Fruit fly (Drosophila melanogaster) whole organism, embryonic: Measurements from ENCODE around the gene CG34310.

Experiments used
- Blimp-1 ChIP-seq: fragments of 200-800 bp; sonication (Bioruptor generic); optimal IDR thresholded peaks from 3 replicates; lab custom pipeline; 2018; ENCODE audit warnings: missing biosample characterization, missing genetic modification characterization, mild to moderate bottlenecking, moderate library complexity, missing genetic modification reagents
- CG10147 ChIP-seq: fragments of 200-800 bp; sonication (Bioruptor generic); optimal IDR thresholded peaks from 2 replicates; lab custom pipeline; 2019; ENCODE audit warnings: missing biosample characterization, mild to moderate bottlenecking, missing genetic modification characterization, moderate library complexity
- CG10431 ChIP-seq: fragments of 200-800 bp; sonication (Bioruptor generic); optimal IDR thresholded peaks from 3 replicates; lab custom pipeline; 2018; ENCODE audit warnings: missing biosample characterization, mild to moderate bottlenecking, missing genetic modification characterization
- CG11085 ChIP-seq: fragments of 200-800 bp; sonication (Bioruptor generic); IDR thresholded peaks from 2 replicates; pipeline ENCODE4 v1.3.6; 2022; ENCODE audit warnings: missing biosample characterization, missing genetic modification characterization
- CG12299 ChIP-seq: fragments of 200-800 bp; sonication (Bioruptor generic); optimal IDR thresholded peaks from 2 replicates; lab custom pipeline; 2018; ENCODE audit warnings: missing biosample characterization, mild to moderate bottlenecking, missing genetic modification characterization
- CG12391 ChIP-seq: fragments of 200-800 bp; sonication (Bioruptor generic); optimal IDR thresholded peaks from 3 replicates; lab custom pipeline; 2018; ENCODE audit warnings: missing biosample characterization, mild to moderate bottlenecking, missing genetic modification characterization, moderate library complexity
- CG13296 ChIP-seq: fragments of 200-800 bp; sonication (Bioruptor generic); optimal IDR thresholded peaks from 3 replicates; lab custom pipeline; 2018; ENCODE audit warnings: missing biosample characterization, mild to moderate bottlenecking, missing genetic modification characterization
- CG14667 ChIP-seq: fragments of 200-800 bp; sonication (Bioruptor generic); IDR thresholded peaks from 2 replicates; pipeline ENCODE4 v1.3.6; 2022; ENCODE audit warnings: missing biosample characterization, missing genetic modification characterization
- CG14710 ChIP-seq: fragments of 200-800 bp; sonication (Bioruptor generic); optimal IDR thresholded peaks from 3 replicates; lab custom pipeline; 2019; ENCODE audit warnings: missing biosample characterization, mild to moderate bottlenecking, missing genetic modification characterization, moderate library complexity
- CG15601 ChIP-seq: fragments of 200-800 bp; sonication (Bioruptor generic); optimal IDR thresholded peaks from 3 replicates; lab custom pipeline; 2019; ENCODE audit warnings: missing biosample characterization, mild to moderate bottlenecking, missing genetic modification characterization, moderate library complexity
- CG1647 ChIP-seq: fragments of 200-800 bp; sonication (Bioruptor generic); optimal IDR thresholded peaks from 3 replicates; lab custom pipeline; 2016; ENCODE audit warnings: missing biosample characterization, missing genetic modification characterization
- CG17612 ChIP-seq: fragments of 200-800 bp; sonication (Bioruptor generic); IDR thresholded peaks from 2 replicates; pipeline ENCODE4 v1.3.6; 2022; ENCODE audit warnings: missing biosample characterization, missing genetic modification characterization
- CG17802 ChIP-seq: fragments of 200-800 bp; sonication (Bioruptor generic); optimal IDR thresholded peaks from 2 replicates; lab custom pipeline; 2018; ENCODE audit warnings: missing biosample characterization, mild to moderate bottlenecking, missing genetic modification characterization, moderate library complexity
- CG1832 ChIP-seq: fragments of 200-800 bp; sonication (Bioruptor generic); optimal IDR thresholded peaks from 2 replicates; lab custom pipeline; 2017; ENCODE audit warnings: missing biosample characterization, mild to moderate bottlenecking, missing genetic modification characterization, inconsistent platforms
- CG32767 ChIP-seq: fragments of 200-800 bp; sonication (Bioruptor generic); IDR thresholded peaks from 2 replicates; pipeline ENCODE4 v1.3.6; 2022; ENCODE audit warnings: missing biosample characterization, missing genetic modification characterization
- CG33213 ChIP-seq: fragments of 200-800 bp; sonication (Bioruptor generic); optimal IDR thresholded peaks from 3 replicates; lab custom pipeline; 2016; ENCODE audit warnings: missing biosample characterization, missing genetic modification characterization
- CG33557 ChIP-seq: fragments of 200-800 bp; sonication (Bioruptor generic); optimal IDR thresholded peaks from 2 replicates; lab custom pipeline; 2019; ENCODE audit warnings: missing biosample characterization, mild to moderate bottlenecking, missing genetic modification characterization, moderate library complexity
- CG3838 ChIP-seq: fragments of 200-800 bp; sonication (Bioruptor generic); optimal IDR thresholded peaks from 3 replicates; lab custom pipeline; 2016; ENCODE audit warnings: missing biosample characterization, missing genetic modification characterization
- CG4707 ChIP-seq: fragments of 200-800 bp; sonication (Bioruptor generic); optimal IDR thresholded peaks from 2 replicates; lab custom pipeline; 2018; ENCODE audit warnings: missing biosample characterization, mild to moderate bottlenecking, missing genetic modification characterization, moderate library complexity
- CG8388 ChIP-seq: fragments of 200-800 bp; sonication (Bioruptor generic); optimal IDR thresholded peaks from 2 replicates; lab custom pipeline; 2019; ENCODE audit warnings: missing biosample characterization, mild to moderate bottlenecking, missing genetic modification characterization, moderate library complexity
- CG9797 ChIP-seq: fragments of 200-800 bp; sonication (Bioruptor generic); optimal IDR thresholded peaks from 3 replicates; lab custom pipeline; 2018; ENCODE audit warnings: missing biosample characterization, mild to moderate bottlenecking, missing genetic modification characterization
- CoRest ChIP-seq: fragments of 200-800 bp; sonication (Bioruptor generic); optimal IDR thresholded peaks from 3 replicates; lab custom pipeline; 2018; ENCODE audit warnings: missing biosample characterization, mild to moderate bottlenecking, missing genetic modification characterization, moderate library complexity
- Doc3 ChIP-seq: fragments of 200-800 bp; sonication (Bioruptor generic); IDR thresholded peaks from 3 replicates; pipeline ENCODE4 v1.3.6; 2022; ENCODE audit warnings: missing biosample characterization, missing genetic modification characterization; ENCODE audit not compliant: partially characterized antibody
- Eip74EF ChIP-seq, 2 experiments: fragments of 200-800 bp in 1 of 2; fragments of >200 bp in 1 of 2; sonication (Bioruptor generic) in 1 of 2; optimal IDR thresholded peaks; 2 replicates each; lab custom pipeline; 2017 to 2019; ENCODE audit warnings: missing biosample characterization in 2 of 2, missing genetic modification characterization in 2 of 2, mild to moderate bottlenecking in 1 of 2, moderate library complexity in 1 of 2
- Gsc ChIP-seq: fragments of 200-800 bp; sonication (Bioruptor generic); IDR thresholded peaks from 2 replicates; pipeline ENCODE4 v1.3.6; 2022; ENCODE audit warnings: missing biosample characterization, missing genetic modification characterization
- H2.0 ChIP-seq: fragments of 200-800 bp; sonication (Bioruptor generic); IDR thresholded peaks from 2 replicates; pipeline ENCODE4 v1.3.6; 2022; ENCODE audit warnings: missing biosample characterization, missing genetic modification characterization
- Hmx ChIP-seq: fragments of 200-800 bp; sonication (Bioruptor generic); optimal IDR thresholded peaks from 2 replicates; lab custom pipeline; 2016; ENCODE audit warnings: missing biosample characterization, missing genetic modification characterization
- MESR4 ChIP-seq: fragments of 200-800 bp; sonication (Bioruptor generic); optimal IDR thresholded peaks from 2 replicates; lab custom pipeline; 2018; ENCODE audit warnings: missing biosample characterization, mild to moderate bottlenecking, missing genetic modification characterization, moderate library complexity
- Nf-YA ChIP-seq: fragments of 200-800 bp; sonication (Bioruptor generic); IDR thresholded peaks from 2 replicates; pipeline ENCODE4 v1.3.6; 2022; ENCODE audit warnings: missing biosample characterization, missing genetic modification characterization
- ab ChIP-seq: fragments of 200-800 bp; sonication (Bioruptor generic); optimal IDR thresholded peaks from 2 replicates; lab custom pipeline; 2016; ENCODE audit warnings: missing biosample characterization, missing genetic modification characterization
- ap ChIP-seq: fragments of 200-800 bp; sonication (Bioruptor generic); IDR thresholded peaks from 2 replicates; pipeline ENCODE4 v1.3.6; 2022; ENCODE audit warnings: missing biosample characterization, missing genetic modification characterization
- bcd ChIP-seq: fragments of 200-800 bp; sonication (Bioruptor generic); optimal IDR thresholded peaks from 2 replicates; lab custom pipeline; 2017; ENCODE audit warnings: missing biosample characterization, mild to moderate bottlenecking, missing genetic modification characterization
- bsh ChIP-seq, 2 experiments: fragments of 200-800 bp; sonication (Bioruptor generic); optimal IDR thresholded peaks; 2 replicates each; lab custom pipeline; 2017 to 2018; ENCODE audit warnings: mild to moderate bottlenecking in 2 of 2, missing biosample characterization in 2 of 2, missing genetic modification characterization in 2 of 2, moderate library complexity in 1 of 2
- cg ChIP-seq: fragments of 200-800 bp; sonication (Bioruptor generic); optimal IDR thresholded peaks from 3 replicates; lab custom pipeline; 2019; ENCODE audit warnings: missing biosample characterization, mild to moderate bottlenecking, missing genetic modification characterization, moderate library complexity
- corto ChIP-seq: fragments of 200-800 bp; sonication (Bioruptor generic); optimal IDR thresholded peaks from 2 replicates; lab custom pipeline; 2016; ENCODE audit warnings: missing biosample characterization, mild to moderate bottlenecking, missing genetic modification characterization, moderate library complexity
- crc ChIP-seq: fragments of 200-800 bp; sonication (Bioruptor generic); optimal IDR thresholded peaks from 2 replicates; lab custom pipeline; 2016; ENCODE audit warnings: missing biosample characterization, missing genetic modification characterization
- eve ChIP-seq, 2 experiments: fragments of >200 bp; optimal IDR thresholded peaks; 2 replicates each; lab custom pipeline; 2017; ENCODE audit warnings: missing biosample characterization in 2 of 2, missing genetic modification characterization in 2 of 2
- gsb ChIP-seq: fragments of 200-800 bp; sonication (Bioruptor generic); IDR thresholded peaks from 2 replicates; pipeline ENCODE4 v1.3.6; 2022; ENCODE audit warnings: missing biosample characterization, missing genetic modification characterization
- ham ChIP-seq: fragments of 200-800 bp; sonication (Bioruptor generic); IDR thresholded peaks from 2 replicates; pipeline ENCODE4 v1.3.6; 2022; ENCODE audit warnings: missing biosample characterization, missing genetic modification characterization
- jing ChIP-seq: fragments of 200-800 bp; sonication (Bioruptor generic); optimal IDR thresholded peaks from 2 replicates; lab custom pipeline; 2018; ENCODE audit warnings: missing biosample characterization, mild to moderate bottlenecking, missing genetic modification characterization
- ken ChIP-seq: fragments of 200-800 bp; sonication (Bioruptor generic); IDR thresholded peaks from 3 replicates; pipeline ENCODE4 v1.3.6; 2022; ENCODE audit warnings: missing biosample characterization, missing genetic modification characterization
- knrl ChIP-seq: fragments of 200-800 bp; sonication (Bioruptor generic); IDR thresholded peaks from 3 replicates; pipeline ENCODE4 v1.3.6; 2022; ENCODE audit warnings: missing biosample characterization, missing genetic modification characterization; ENCODE audit not compliant: partially characterized antibody
- lola ChIP-seq, 3 experiments: fragments of >200 bp in 2 of 3; fragments of 200-800 bp in 1 of 3; sonication (Bioruptor generic) in 1 of 3; optimal IDR thresholded peaks; 2 replicates each; lab custom pipeline; 2017 to 2019; ENCODE audit warnings: missing biosample characterization in 3 of 3, missing genetic modification characterization in 3 of 3, mild to moderate bottlenecking in 1 of 3, moderate library complexity in 1 of 3
- nerfin-2 ChIP-seq: fragments of 200-800 bp; sonication (Bioruptor generic); IDR thresholded peaks from 2 replicates; pipeline ENCODE4 v1.3.6; 2022; ENCODE audit warnings: missing biosample characterization, missing genetic modification characterization; ENCODE audit not compliant: partially characterized antibody
- nom ChIP-seq: fragments of 200-800 bp; sonication (Bioruptor generic); optimal IDR thresholded peaks from 2 replicates; lab custom pipeline; 2017; ENCODE audit warnings: missing biosample characterization, missing genetic modification characterization, mild to moderate bottlenecking, moderate library complexity, missing genetic modification reagents
- schlank ChIP-seq: fragments of 200-800 bp; sonication (Bioruptor generic); optimal IDR thresholded peaks from 2 replicates; lab custom pipeline; 2018; ENCODE audit warnings: missing biosample characterization, mild to moderate bottlenecking, missing genetic modification characterization
- slou ChIP-seq: fragments of 200-800 bp; sonication (Bioruptor generic); optimal IDR thresholded peaks from 3 replicates; lab custom pipeline; 2016; ENCODE audit warnings: missing biosample characterization, missing genetic modification characterization
- tna ChIP-seq: fragments of 200-800 bp; sonication (Bioruptor generic); IDR thresholded peaks from 2 replicates; pipeline ENCODE4 v1.3.6; 2022; ENCODE audit warnings: missing biosample characterization, missing genetic modification characterization; ENCODE audit not compliant: partially characterized antibody
- tup ChIP-seq: fragments of 200-800 bp; sonication (Bioruptor generic); optimal IDR thresholded peaks from 2 replicates; lab custom pipeline; 2016; ENCODE audit warnings: missing biosample characterization, mild to moderate bottlenecking, missing genetic modification characterization, moderate library complexity

The CG34310 gene

dm6 chr2L:6649085-6649754 is 14.2 kb upstream of the CG34310 start, which contains the start of the genes CG31635 and Tango1 (continued):
- TF ChIP-seq eve (GFP tag; optimal IDR thresholded peaks at IDR 0.05; lab: Kevin White, UChicago) = no peak
- no peak for TF ChIP-seq CG10147 (GFP tag; lab: Kevin White, UChicago)
- TF ChIP-seq CG14667 = no peak
- no peak for TF ChIP-seq CG32767 (GFP tag; lab: Robert Waterston, UW)
- TF ChIP-seq tna (GFP tag; lab: Robert Waterston, UW) = no peak
- no peak for TF ChIP-seq bcd (GFP tag; lab: Kevin White, UChicago)
- peak; percentile 97 for TF ChIP-seq CG9797 (GFP tag; lab: Kevin White, UChicago)
- no peak for TF ChIP-seq bsh (GFP tag; optimal IDR thresholded peaks at IDR 0.05; lab: Kevin White, UChicago)
- TF ChIP-seq CG14710 = peak; percentile 81
- no peak for TF ChIP-seq CG1832 (GFP tag; lab: Kevin White, UChicago)
- no peak for TF ChIP-seq corto (GFP tag; lab: Kevin White, UChicago)
- TF ChIP-seq CG8388 = no peak
- TF ChIP-seq CG10431 = no peak
- no peak for TF ChIP-seq CoRest (tag; lab: Kevin White, UChicago)
- no peak for TF ChIP-seq lola (GFP tag; optimal IDR thresholded peaks at IDR 0.05; lab: Kevin White, UChicago)
- no peak for TF ChIP-seq CG11085 (GFP tag; lab: Robert Waterston, UW)
- no peak for TF ChIP-seq CG1647 (GFP tag; lab: Kevin White, UChicago)
- no peak for TF ChIP-seq ham (GFP tag; lab: Robert Waterston, UW)
- TF ChIP-seq Hmx (GFP tag; lab: Kevin White, UChicago) = no peak
- TF ChIP-seq Doc3 (GFP tag; lab: Robert Waterston, UW) = no peak
- TF ChIP-seq CG17612 = no peak
- no peak for TF ChIP-seq schlank (tag; lab: Kevin White, UChicago)
- no peak for TF ChIP-seq slou (GFP tag; lab: Kevin White, UChicago)
- no peak for TF ChIP-seq CG13296
- TF ChIP-seq H2.0 = no peak
- TF ChIP-seq gsb = no peak
- TF ChIP-seq knrl (GFP tag; lab: Robert Waterston, UW) = peak; percentile 30; the same call in 1 of the 3 replicates
- TF ChIP-seq CG4707 (GFP tag; lab: Kevin White, UChicago) = no peak
- TF ChIP-seq Nf-YA = no peak
- no peak for TF ChIP-seq ab
- TF ChIP-seq Gsc (GFP tag; lab: Robert Waterston, UW) = no peak
- no peak for TF ChIP-seq nom (GFP tag; lab: Kevin White, UChicago)
- TF ChIP-seq MESR4 (GFP tag; lab: Kevin White, UChicago) = peak; percentile 89
- peak; percentile 50 for TF ChIP-seq CG12391 (tag; lab: Kevin White, UChicago)
- no peak for TF ChIP-seq Eip74EF (GFP tag; optimal IDR thresholded peaks at IDR 0.05; lab: Kevin White, UChicago)
- TF ChIP-seq tup (GFP tag; lab: Kevin White, UChicago) = no peak
- TF ChIP-seq CG3838 (GFP tag; lab: Kevin White, UChicago) = no peak
- no peak for TF ChIP-seq ap (GFP tag; lab: Robert Waterston, UW)
- no peak for TF ChIP-seq cg (GFP tag; lab: Kevin White, UChicago)
- no peak for TF ChIP-seq ken (GFP tag; lab: Robert Waterston, UW)
- peak; percentile 31 for TF ChIP-seq CG33213 (GFP tag; lab: Kevin White, UChicago)
- TF ChIP-seq CG12299 (tag; lab: Kevin White, UChicago) = peak; percentile 35
- TF ChIP-seq CG17802 (tag; lab: Kevin White, UChicago) = peak; percentile 82
- no peak for TF ChIP-seq jing
- no peak for TF ChIP-seq nerfin-2 (GFP tag; lab: Robert Waterston, UW)
- TF ChIP-seq CG15601 (tag; lab: Kevin White, UChicago) = peak; percentile 18
- TF ChIP-seq CG33557 (GFP tag; lab: Kevin White, UChicago) = no peak
- no peak for TF ChIP-seq Blimp-1 (GFP tag; lab: Kevin White, UChicago)
- TF ChIP-seq crc (GFP tag; lab: Kevin White, UChicago) = peak; percentile 10
